Fruit fly (Drosophila melanogaster) whole organism, embryonic: Measurements from ENCODE around the gene CG32281.

Experiments
- Abd-B ChIP-seq: fragments of 200-800 bp; sonication (Bioruptor generic); optimal IDR thresholded peaks from 2 replicates; lab custom pipeline; 2018; ENCODE audit warnings: missing biosample characterization, mild to moderate bottlenecking, missing genetic modification characterization, moderate library complexity
- B-H2 ChIP-seq: fragments of 200-800 bp; sonication (Bioruptor generic); optimal IDR thresholded peaks from 2 replicates; lab custom pipeline; 2018; ENCODE audit warnings: missing biosample characterization, mild to moderate bottlenecking, missing genetic modification characterization
- Bgb ChIP-seq: fragments of 200-800 bp; sonication (Bioruptor generic); IDR thresholded peaks from 2 replicates; pipeline ENCODE4 v1.3.6; 2022; ENCODE audit warnings: missing biosample characterization, missing genetic modification characterization; ENCODE audit not compliant: partially characterized antibody
- CG10209 ChIP-seq: fragments of 200-800 bp; sonication (Bioruptor generic); optimal IDR thresholded peaks from 3 replicates; lab custom pipeline; 2017; ENCODE audit warnings: missing biosample characterization, mild to moderate bottlenecking, missing genetic modification characterization, missing genetic modification reagents
- CG11456 ChIP-seq: fragments of 200-800 bp; sonication (Bioruptor generic); IDR thresholded peaks from 3 replicates; pipeline ENCODE4 v1.3.6; 2022; ENCODE audit warnings: missing biosample characterization, missing genetic modification characterization
- CG11504 ChIP-seq: fragments of 200-800 bp; sonication (Bioruptor generic); optimal IDR thresholded peaks from 3 replicates; lab custom pipeline; 2019; ENCODE audit warnings: missing biosample characterization, mild to moderate bottlenecking, missing genetic modification characterization, moderate library complexity
- CG11560 ChIP-seq: fragments of 200-800 bp; sonication (Bioruptor generic); IDR thresholded peaks from 3 replicates; pipeline ENCODE4 v1.3.6; 2022; ENCODE audit warnings: missing biosample characterization, missing genetic modification characterization
- CG13287 ChIP-seq: fragments of 200-800 bp; sonication (Bioruptor generic); IDR thresholded peaks from 2 replicates; pipeline ENCODE4 v1.3.6; 2022; ENCODE audit warnings: missing biosample characterization, missing genetic modification characterization; ENCODE audit not compliant: partially characterized antibody
- CG13296 ChIP-seq: fragments of 200-800 bp; sonication (Bioruptor generic); optimal IDR thresholded peaks from 3 replicates; lab custom pipeline; 2018; ENCODE audit warnings: missing biosample characterization, mild to moderate bottlenecking, missing genetic modification characterization
- CG15269 ChIP-seq: fragments of 200-800 bp; sonication (Bioruptor generic); optimal IDR thresholded peaks from 2 replicates; lab custom pipeline; 2018; ENCODE audit warnings: missing biosample characterization, mild to moderate bottlenecking, missing genetic modification characterization, moderate library complexity
- CG18262 ChIP-seq: fragments of 200-800 bp; optimal IDR thresholded peaks from 3 replicates; lab custom pipeline; 2019; ENCODE audit warnings: missing biosample characterization, mild to moderate bottlenecking, missing genetic modification characterization, moderate library complexity
- CG18599 ChIP-seq: fragments of 200-800 bp; sonication (Bioruptor generic); optimal IDR thresholded peaks from 3 replicates; lab custom pipeline; 2017; ENCODE audit warnings: missing biosample characterization, missing genetic modification characterization, mild to moderate bottlenecking, moderate library complexity, missing genetic modification reagents
- CG2116 ChIP-seq: fragments of 200-800 bp; sonication (Bioruptor generic); optimal IDR thresholded peaks from 3 replicates; lab custom pipeline; 2018; ENCODE audit warnings: missing biosample characterization, mild to moderate bottlenecking, missing genetic modification characterization
- CG2678 ChIP-seq: fragments of 200-800 bp; sonication (Bioruptor generic); optimal IDR thresholded peaks from 3 replicates; lab custom pipeline; 2019; ENCODE audit warnings: missing biosample characterization, mild to moderate bottlenecking, missing genetic modification characterization, moderate library complexity
- CG32532 ChIP-seq: fragments of 200-800 bp; sonication (Bioruptor generic); IDR thresholded peaks from 2 replicates; pipeline ENCODE4 v1.3.6; 2022; ENCODE audit warnings: missing biosample characterization, missing genetic modification characterization
- CG34224 ChIP-seq: fragments of 200-800 bp; sonication (Bioruptor generic); IDR thresholded peaks from 3 replicates; pipeline ENCODE4 v1.3.6; 2022; ENCODE audit warnings: missing biosample characterization, missing genetic modification characterization; ENCODE audit not compliant: partially characterized antibody
- CG34422 ChIP-seq: fragments of 200-800 bp; sonication (Bioruptor generic); IDR thresholded peaks from 3 replicates; pipeline ENCODE4 v1.3.6; 2022; ENCODE audit warnings: missing biosample characterization, missing genetic modification characterization
- CG6813 ChIP-seq: fragments of 200-800 bp; sonication (Bioruptor generic); optimal IDR thresholded peaks from 2 replicates; lab custom pipeline; 2017; ENCODE audit warnings: missing biosample characterization, missing genetic modification characterization, mild to moderate bottlenecking, moderate library complexity, missing genetic modification reagents
- CG7357 ChIP-seq: fragments of 200-800 bp; sonication (Bioruptor generic); IDR thresholded peaks from 3 replicates; pipeline ENCODE4 v1.3.6; 2022; ENCODE audit warnings: missing biosample characterization, missing genetic modification characterization
- CG7372 ChIP-seq: fragments of 200-800 bp; sonication (Bioruptor generic); IDR thresholded peaks from 2 replicates; pipeline ENCODE4 v1.3.6; 2022; ENCODE audit warnings: missing biosample characterization, missing genetic modification characterization
- CG7556 ChIP-seq: fragments of 200-800 bp; sonication (Bioruptor generic); optimal IDR thresholded peaks from 2 replicates; lab custom pipeline; 2017; ENCODE audit warnings: missing biosample characterization, mild to moderate bottlenecking, missing genetic modification characterization
- CG7928 ChIP-seq: fragments of 200-800 bp; sonication (Bioruptor generic); optimal IDR thresholded peaks from 2 replicates; lab custom pipeline; 2017; ENCODE audit warnings: missing biosample characterization, mild to moderate bottlenecking, missing genetic modification characterization
- CG7987 ChIP-seq: fragments of 200-800 bp; sonication (Bioruptor generic); optimal IDR thresholded peaks from 2 replicates; lab custom pipeline; 2018; ENCODE audit warnings: missing biosample characterization, mild to moderate bottlenecking, missing genetic modification characterization, moderate library complexity
- CG8089 ChIP-seq: fragments of 200-800 bp; sonication (Bioruptor generic); optimal IDR thresholded peaks from 3 replicates; lab custom pipeline; 2016; ENCODE audit warnings: missing biosample characterization, missing genetic modification characterization
- CG8290 ChIP-seq, 3 experiments: fragments of 200-800 bp; sonication (Bioruptor generic); optimal IDR thresholded peaks; 2 replicates each; lab custom pipeline; 2016 to 2019; ENCODE audit warnings: missing biosample characterization in 3 of 3, missing genetic modification characterization in 3 of 3, mild to moderate bottlenecking in 2 of 3, moderate library complexity in 1 of 3
- CG9932 ChIP-seq: fragments of 200-800 bp; sonication (Bioruptor generic); IDR thresholded peaks from 2 replicates; pipeline ENCODE4 v1.3.6; 2022; ENCODE audit warnings: missing biosample characterization, missing genetic modification characterization
- CoRest ChIP-seq: fragments of 200-800 bp; sonication (Bioruptor generic); optimal IDR thresholded peaks from 3 replicates; lab custom pipeline; 2018; ENCODE audit warnings: missing biosample characterization, mild to moderate bottlenecking, missing genetic modification characterization, moderate library complexity
- CrebB ChIP-seq: fragments of 200-800 bp; sonication (Bioruptor generic); optimal IDR thresholded peaks from 3 replicates; lab custom pipeline; 2018; ENCODE audit warnings: missing biosample characterization, mild to moderate bottlenecking, missing genetic modification characterization
- Dip2 ChIP-seq: fragments of 200-800 bp; sonication (Bioruptor generic); IDR thresholded peaks from 2 replicates; pipeline ENCODE4 v1.3.6; 2022; ENCODE audit warnings: missing biosample characterization, missing genetic modification characterization
- Dll ChIP-seq: fragments of 200-800 bp; sonication (Bioruptor generic); IDR thresholded peaks from 4 replicates; pipeline ENCODE4 v1.3.6; 2022; ENCODE audit warnings: missing biosample characterization, missing genetic modification characterization; ENCODE audit not compliant: partially characterized antibody
- H15 ChIP-seq: fragments of 200-800 bp; sonication (Bioruptor generic); IDR thresholded peaks from 3 replicates; pipeline ENCODE4 v1.3.6; 2022; ENCODE audit warnings: missing biosample characterization, missing genetic modification characterization
- Hr51 ChIP-seq, 2 experiments: fragments of 200-800 bp; sonication (Bioruptor generic); optimal IDR thresholded peaks; 2 replicates in 1 of 2; 3 replicates in 1 of 2; lab custom pipeline; 2016 to 2018; ENCODE audit warnings: missing biosample characterization in 2 of 2, missing genetic modification characterization in 2 of 2, mild to moderate bottlenecking in 1 of 2, moderate library complexity in 1 of 2
- MESR4 ChIP-seq: fragments of 200-800 bp; sonication (Bioruptor generic); optimal IDR thresholded peaks from 2 replicates; lab custom pipeline; 2018; ENCODE audit warnings: missing biosample characterization, mild to moderate bottlenecking, missing genetic modification characterization, moderate library complexity
- MTF-1 ChIP-seq: fragments of 200-800 bp; sonication (Bioruptor generic); optimal IDR thresholded peaks from 2 replicates; lab custom pipeline; 2018; ENCODE audit warnings: missing biosample characterization, mild to moderate bottlenecking, missing genetic modification characterization, borderline replicate concordance
- Sry-δ ChIP-seq: fragments of 200-800 bp; sonication (Bioruptor generic); optimal IDR thresholded peaks from 2 replicates; lab custom pipeline; 2016; ENCODE audit warnings: missing biosample characterization, missing genetic modification characterization
- amos ChIP-seq: fragments of 200-800 bp; sonication (Bioruptor generic); IDR thresholded peaks from 2 replicates; pipeline ENCODE4 v1.3.6; 2022; ENCODE audit warnings: missing biosample characterization, missing genetic modification characterization; ENCODE audit not compliant: partially characterized antibody
- bbx ChIP-seq: fragments of 200-800 bp; sonication (Bioruptor generic); IDR thresholded peaks from 2 replicates; pipeline ENCODE4 v1.3.6; 2022; ENCODE audit warnings: missing biosample characterization, missing genetic modification characterization; ENCODE audit not compliant: partially characterized antibody
- da ChIP-seq: fragments of 200-800 bp; sonication (Bioruptor generic); optimal IDR thresholded peaks from 2 replicates; lab custom pipeline; 2016; ENCODE audit warnings: missing biosample characterization, missing genetic modification characterization
- fd102C ChIP-seq: fragments of 200-800 bp; sonication (Bioruptor generic); optimal IDR thresholded peaks from 2 replicates; lab custom pipeline; 2018; ENCODE audit warnings: missing biosample characterization, mild to moderate bottlenecking, missing genetic modification characterization, moderate library complexity
- ftz-f1 ChIP-seq: fragments of 200-800 bp; sonication (Bioruptor generic); optimal IDR thresholded peaks from 2 replicates; lab custom pipeline; 2016; ENCODE audit warnings: missing biosample characterization, missing genetic modification characterization
- jumu ChIP-seq: fragments of 200-800 bp; sonication (Bioruptor generic); optimal IDR thresholded peaks from 3 replicates; lab custom pipeline; 2016; ENCODE audit warnings: missing biosample characterization, missing genetic modification characterization
- sens-2 ChIP-seq: fragments of 200-800 bp; sonication (Bioruptor generic); IDR thresholded peaks from 2 replicates; pipeline ENCODE4 v1.3.6; 2022; ENCODE audit warnings: missing biosample characterization, missing genetic modification characterization
- slbo ChIP-seq: fragments of 200-800 bp; sonication (Bioruptor generic); IDR thresholded peaks from 2 replicates; pipeline ENCODE4 v1.3.6; 2022; ENCODE audit warnings: missing biosample characterization, missing genetic modification characterization
- so ChIP-seq: fragments of 200-800 bp; sonication (Bioruptor generic); IDR thresholded peaks from 3 replicates; pipeline ENCODE4 v1.3.6; 2022; ENCODE audit warnings: missing biosample characterization, missing genetic modification characterization
- sob ChIP-seq: fragments of 200-800 bp; sonication (Bioruptor generic); IDR thresholded peaks from 2 replicates; pipeline ENCODE4 v1.3.6; 2022; ENCODE audit warnings: missing biosample characterization, missing genetic modification characterization
- tna ChIP-seq: fragments of 200-800 bp; sonication (Bioruptor generic); IDR thresholded peaks from 2 replicates; pipeline ENCODE4 v1.3.6; 2022; ENCODE audit warnings: missing biosample characterization, missing genetic modification characterization; ENCODE audit not compliant: partially characterized antibody
- twi ChIP-seq: fragments of 200-800 bp; optimal IDR thresholded peaks from 2 replicates; lab custom pipeline; 2019; ENCODE audit warnings: missing biosample characterization, mild to moderate bottlenecking, missing genetic modification characterization, moderate library complexity
- z ChIP-seq: fragments of 200-800 bp; sonication (Bioruptor generic); IDR thresholded peaks from 3 replicates; pipeline ENCODE4 v1.3.6; 2022; ENCODE audit warnings: missing biosample characterization, missing genetic modification characterization

Gene CG32281

dm6 chr3L:3134064-3134545 is 35.1 kb upstream of the CG32281 start (continued):
- TF ChIP-seq so (peak; percentile 62; the same call in 2 of the 3 replicates), da (GFP tag; lab: Kevin White, UChicago) (no peak), bbx (GFP tag; lab: Robert Waterston, UW) (no peak), CG6813 (peak; percentile 46), CG13296 (GFP tag; lab: Kevin White, UChicago) (peak; percentile 41), CG18262 (peak; percentile 15), sob (GFP tag; lab: Robert Waterston, UW) (peak; percentile 22; the same call in 1 of the 2 replicates), fd102C (GFP tag; lab: Kevin White, UChicago) (no peak), CG34422 (GFP tag; lab: Robert Waterston, UW) (no peak), sens-2 (GFP tag; lab: Robert Waterston, UW) (no peak), CG7372 (GFP tag; lab: Robert Waterston, UW) (no peak), B-H2 (GFP tag; lab: Kevin White, UChicago) (peak; percentile 30), CG7928 (GFP tag; lab: Kevin White, UChicago) (no peak), Abd-B (GFP tag; lab: Kevin White, UChicago) (no peak), CG10209 (GFP tag; lab: Kevin White, UChicago) (peak; percentile 21), z (GFP tag; lab: Robert Waterston, UW) (0 out of 3 replicates have a peak, but pooled peaks have one; percentile 51), CG15269 (tag; lab: Kevin White, UChicago) (peak; percentile 63), H15 (no peak), MESR4 (GFP tag; lab: Kevin White, UChicago) (no peak), slbo (GFP tag; lab: Robert Waterston, UW) (0 out of 2 replicates have a peak, but pooled peaks have one; percentile 4), Bgb (GFP tag; lab: Robert Waterston, UW) (peak; percentile 36; the same call in 1 of the 2 replicates), Hr51 (GFP tag; optimal IDR thresholded peaks at IDR 0.05; lab: Kevin White, UChicago) (peak in 1 of 2 experiments; percentile 45), twi (no peak), CG9932 (GFP tag; lab: Robert Waterston, UW) (peak; percentile 3; the same call in 1 of the 2 replicates), Dll (GFP tag; lab: Robert Waterston, UW) (no peak), MTF-1 (GFP tag; lab: Kevin White, UChicago) (peak; percentile 28), tna (GFP tag; lab: Robert Waterston, UW) (no peak), CG34224 (GFP tag; lab: Robert Waterston, UW) (peak; percentile 40; the same call in 1 of the 3 replicates), CG32532 (GFP tag; lab: Robert Waterston, UW) (peak; percentile 43), CG11560 (tag; lab: Robert Waterston, UW) (no peak), CoRest (peak; percentile 30), jumu (GFP tag; lab: Kevin White, UChicago) (no peak), CG2678 (peak; percentile 58), CG13287 (peak; percentile 7; the same call in 1 of the 2 replicates), CG8089 (no peak), Sry-δ (GFP tag; lab: Kevin White, UChicago) (no peak), CG7357 (no peak), CG11504 (tag; lab: Kevin White, UChicago) (no peak), Dip2 (GFP tag; lab: Robert Waterston, UW) (no peak), CrebB (peak; percentile 5), CG11456 (GFP tag; lab: Robert Waterston, UW) (0 out of 3 replicates have a peak, but pooled peaks have one; percentile 7), ftz-f1 (GFP tag; lab: Kevin White, UChicago) (no peak), amos (GFP tag; lab: Robert Waterston, UW) (peak; percentile 32; the same call in 1 of the 2 replicates), CG7987 (GFP tag; lab: Kevin White, UChicago) (peak; percentile 32), CG7556 (GFP tag; lab: Kevin White, UChicago) (peak; percentile 42), CG2116 (no peak), CG18599 (GFP tag; lab: Kevin White, UChicago) (peak; percentile 43), CG8290 (GFP tag; optimal IDR thresholded peaks at IDR 0.05; lab: Kevin White, UChicago) (no peak), CG8290 (tag; optimal IDR thresholded peaks at IDR 0.05; lab: Kevin White, UChicago) (peak in 1 of 2 experiments; percentile 29)
